Worm (Caenorhabditis elegans) whole organism, L1 larva: ENCODE results near the gene lmtr-2.
A peak's percentile ranks its signal among the peaks of the same experiment; 100 is the strongest.

Experiments
- aly-2 ChIP-seq: fragments of 150-350 bp; optimal IDR thresholded peaks from 2 replicates; lab custom pipeline; 2014; ENCODE audit warnings: missing biosample characterization, missing genetic modification characterization
- ama-1 ChIP-seq: fragments of 150-350 bp; optimal IDR thresholded peaks from 2 replicates; lab custom pipeline; 2014
- elt-2 ChIP-seq: sonication (generic microtip); optimal IDR thresholded peaks from 2 replicates; lab custom pipeline; 2016; ENCODE audit warnings: missing genetic modification characterization, mild to moderate bottlenecking, inconsistent platforms, missing compliant biosample characterization, missing genetic modification reagents
- lsy-2 ChIP-seq, 2 experiments: fragments of 150-350 bp; optimal IDR thresholded peaks; 2 replicates each; lab custom pipeline; 2014; ENCODE audit warnings: missing biosample characterization in 2 of 2, missing genetic modification characterization in 2 of 2
- pax-3 ChIP-seq: fragments of 200-800 bp; sonication (Bioruptor generic); optimal IDR thresholded peaks from 2 replicates; lab custom pipeline; 2018; ENCODE audit warnings: mild to moderate bottlenecking, missing genetic modification characterization, moderate library complexity, missing compliant biosample characterization
- snpc-4 ChIP-seq: fragments of 150-350 bp; optimal IDR thresholded peaks from 2 replicates; lab custom pipeline; 2014; ENCODE audit warnings: missing biosample characterization, missing genetic modification characterization
- unc-130 ChIP-seq: fragments of 150-350 bp; optimal IDR thresholded peaks from 2 replicates; lab custom pipeline; 2017; ENCODE audit warnings: missing biosample characterization, missing genetic modification characterization, inconsistent platforms

ce11 chrV:8010846-8011245, at the start of gene lmtr-2:
- TF ChIP-seq unc-130 (tag; lab: Kevin White, UChicago) (no peak), pax-3 (tag; lab: Kevin White, UChicago) (no peak), ama-1 (lab: Kevin White, UChicago) (peak; percentile 22), snpc-4 (no peak), lsy-2 (tag; optimal IDR thresholded peaks at IDR 0.05; lab: Kevin White, UChicago) (no peak), elt-2 (tag; lab: Kevin White, UChicago) (no peak), aly-2 (no peak)
